Fruit fly (Drosophila melanogaster) whole organism, embryonic: ENCODE results near the gene CG32428.

ENCODE experiments used
- B-H1 ChIP-seq: fragments of 200-800 bp; sonication (Bioruptor generic); IDR thresholded peaks from 3 replicates; pipeline ENCODE4 v1.3.6; 2022; ENCODE audit warnings: missing biosample characterization, missing genetic modification characterization
- Bteb2 ChIP-seq: fragments of 200-800 bp; sonication (Bioruptor generic); optimal IDR thresholded peaks from 2 replicates; lab custom pipeline; 2016; ENCODE audit warnings: missing biosample characterization, missing genetic modification characterization
- CG10431 ChIP-seq: fragments of 200-800 bp; sonication (Bioruptor generic); optimal IDR thresholded peaks from 3 replicates; lab custom pipeline; 2018; ENCODE audit warnings: missing biosample characterization, mild to moderate bottlenecking, missing genetic modification characterization
- CG10959 ChIP-seq: fragments of 200-800 bp; sonication (Bioruptor generic); IDR thresholded peaks from 2 replicates; pipeline ENCODE4 v1.3.6; 2022; ENCODE audit warnings: missing biosample characterization, missing genetic modification characterization
- CG12071 ChIP-seq: fragments of 200-800 bp; sonication (Bioruptor generic); optimal IDR thresholded peaks from 3 replicates; lab custom pipeline; 2018; ENCODE audit warnings: missing biosample characterization, mild to moderate bottlenecking, missing genetic modification characterization
- CG12769 ChIP-seq: fragments of 200-800 bp; sonication (Bioruptor generic); optimal IDR thresholded peaks from 2 replicates; lab custom pipeline; 2019; ENCODE audit warnings: missing biosample characterization, mild to moderate bottlenecking, missing genetic modification characterization, moderate library complexity
- CG13424 ChIP-seq: fragments of 200-800 bp; sonication (Bioruptor generic); optimal IDR thresholded peaks from 2 replicates; lab custom pipeline; 2019; ENCODE audit warnings: missing biosample characterization, mild to moderate bottlenecking, missing genetic modification characterization, moderate library complexity
- CG13624 ChIP-seq: fragments of 200-800 bp; sonication (Bioruptor generic); optimal IDR thresholded peaks from 2 replicates; lab custom pipeline; 2016; ENCODE audit warnings: missing biosample characterization, missing genetic modification characterization
- CG16815 ChIP-seq: fragments of 200-800 bp; sonication (Bioruptor generic); optimal IDR thresholded peaks from 3 replicates; lab custom pipeline; 2017; ENCODE audit warnings: missing biosample characterization, mild to moderate bottlenecking, missing genetic modification characterization
- CG3407 ChIP-seq: fragments of 200-800 bp; sonication (Bioruptor generic); optimal IDR thresholded peaks from 2 replicates; lab custom pipeline; 2018; ENCODE audit warnings: missing biosample characterization, mild to moderate bottlenecking, missing genetic modification characterization
- CG3726 ChIP-seq: fragments of 200-800 bp; sonication (Bioruptor generic); IDR thresholded peaks from 3 replicates; pipeline ENCODE4, ENCODE4 v1.3.6; 2022; ENCODE audit warnings: missing biosample characterization, missing genetic modification characterization
- CG4282 ChIP-seq: fragments of 200-800 bp; sonication (Bioruptor generic); optimal IDR thresholded peaks from 2 replicates; lab custom pipeline; 2016; ENCODE audit warnings: missing biosample characterization, missing genetic modification characterization
- CG8089 ChIP-seq: fragments of 200-800 bp; sonication (Bioruptor generic); optimal IDR thresholded peaks from 3 replicates; lab custom pipeline; 2016; ENCODE audit warnings: missing biosample characterization, missing genetic modification characterization
- CkIIα-i1 ChIP-seq: fragments of 200-800 bp; sonication (Bioruptor generic); IDR thresholded peaks from 2 replicates; pipeline ENCODE4 v1.3.6; 2022; ENCODE audit warnings: missing biosample characterization, missing genetic modification characterization
- Dip2 ChIP-seq: fragments of 200-800 bp; sonication (Bioruptor generic); IDR thresholded peaks from 2 replicates; pipeline ENCODE4 v1.3.6; 2022; ENCODE audit warnings: missing biosample characterization, missing genetic modification characterization
- Doc3 ChIP-seq: fragments of 200-800 bp; sonication (Bioruptor generic); IDR thresholded peaks from 3 replicates; pipeline ENCODE4 v1.3.6; 2022; ENCODE audit warnings: missing biosample characterization, missing genetic modification characterization; ENCODE audit not compliant: partially characterized antibody
- Elba2 ChIP-seq: fragments of 200-800 bp; sonication (Bioruptor generic); optimal IDR thresholded peaks from 3 replicates; lab custom pipeline; 2016; ENCODE audit warnings: missing biosample characterization, missing genetic modification characterization
- Fer1 ChIP-seq: fragments of 200-800 bp; sonication (Bioruptor generic); optimal IDR thresholded peaks from 2 replicates; lab custom pipeline; 2017; ENCODE audit warnings: missing biosample characterization, mild to moderate bottlenecking, missing genetic modification characterization
- HLHmδ ChIP-seq: fragments of 200-800 bp; sonication (Bioruptor generic); optimal IDR thresholded peaks from 2 replicates; lab custom pipeline; 2018; ENCODE audit warnings: missing biosample characterization, mild to moderate bottlenecking, missing genetic modification characterization, moderate library complexity
- Hey ChIP-seq: fragments of 200-800 bp; sonication (Bioruptor generic); optimal IDR thresholded peaks from 3 replicates; lab custom pipeline; 2018; ENCODE audit warnings: missing biosample characterization, mild to moderate bottlenecking, missing genetic modification characterization
- HmgZ ChIP-seq: fragments of 200-800 bp; sonication (Bioruptor generic); optimal IDR thresholded peaks from 2 replicates; lab custom pipeline; 2018; ENCODE audit warnings: missing biosample characterization, mild to moderate bottlenecking, missing genetic modification characterization
- Hr51 ChIP-seq, 2 experiments: fragments of 200-800 bp; sonication (Bioruptor generic); optimal IDR thresholded peaks; 2 replicates in 1 of 2; 3 replicates in 1 of 2; lab custom pipeline; 2016 to 2018; ENCODE audit warnings: missing biosample characterization in 2 of 2, missing genetic modification characterization in 2 of 2, mild to moderate bottlenecking in 1 of 2, moderate library complexity in 1 of 2
- Nf-YB ChIP-seq: fragments of 200-800 bp; sonication (Bioruptor generic); optimal IDR thresholded peaks from 3 replicates; lab custom pipeline; 2019; ENCODE audit warnings: missing biosample characterization, mild to moderate bottlenecking, missing genetic modification characterization, moderate library complexity
- Stat92E ChIP-seq, 3 experiments: fragments of >200 bp in 2 of 3; fragments of 200-800 bp in 1 of 3; sonication (Bioruptor generic) in 1 of 3; optimal IDR thresholded peaks; 2 replicates each; lab custom pipeline; 2017 to 2019; ENCODE audit warnings: missing biosample characterization in 3 of 3, missing genetic modification characterization in 3 of 3, mild to moderate bottlenecking in 1 of 3, moderate library complexity in 1 of 3
- TFAM ChIP-seq: fragments of 200-800 bp; sonication (Bioruptor generic); optimal IDR thresholded peaks from 2 replicates; lab custom pipeline; 2017; ENCODE audit warnings: missing biosample characterization, missing genetic modification characterization, inconsistent platforms
- az2 ChIP-seq: fragments of 200-800 bp; sonication (Bioruptor generic); optimal IDR thresholded peaks from 3 replicates; lab custom pipeline; 2016; ENCODE audit warnings: missing biosample characterization, missing genetic modification characterization
- cwo ChIP-seq: fragments of 200-800 bp; sonication (Bioruptor generic); optimal IDR thresholded peaks from 3 replicates; lab custom pipeline; 2017; ENCODE audit warnings: missing biosample characterization, missing genetic modification characterization, mild to moderate bottlenecking, moderate library complexity, missing genetic modification reagents
- fd102C ChIP-seq: fragments of 200-800 bp; sonication (Bioruptor generic); optimal IDR thresholded peaks from 2 replicates; lab custom pipeline; 2018; ENCODE audit warnings: missing biosample characterization, mild to moderate bottlenecking, missing genetic modification characterization, moderate library complexity
- fu2 ChIP-seq: fragments of 200-800 bp; sonication (Bioruptor generic); optimal IDR thresholded peaks from 2 replicates; lab custom pipeline; 2016; ENCODE audit warnings: missing biosample characterization, missing genetic modification characterization
- gcm2 ChIP-seq: fragments of 200-800 bp; sonication (Bioruptor generic); optimal IDR thresholded peaks from 2 replicates; lab custom pipeline; 2016; ENCODE audit warnings: missing biosample characterization, missing genetic modification characterization
- ham ChIP-seq: fragments of 200-800 bp; sonication (Bioruptor generic); IDR thresholded peaks from 2 replicates; pipeline ENCODE4 v1.3.6; 2022; ENCODE audit warnings: missing biosample characterization, missing genetic modification characterization
- jumu ChIP-seq: fragments of 200-800 bp; sonication (Bioruptor generic); optimal IDR thresholded peaks from 3 replicates; lab custom pipeline; 2016; ENCODE audit warnings: missing biosample characterization, missing genetic modification characterization
- kah ChIP-seq: fragments of 200-800 bp; sonication (Bioruptor generic); optimal IDR thresholded peaks from 2 replicates; lab custom pipeline; 2018; ENCODE audit warnings: missing biosample characterization, mild to moderate bottlenecking, missing genetic modification characterization
- klu ChIP-seq: fragments of 200-800 bp; sonication (Bioruptor generic); IDR thresholded peaks from 2 replicates; pipeline ENCODE4 v1.3.6; 2022; ENCODE audit warnings: missing biosample characterization, missing genetic modification characterization
- lab ChIP-seq: fragments of 200-800 bp; sonication (Bioruptor generic); optimal IDR thresholded peaks from 3 replicates; lab custom pipeline; 2017; ENCODE audit warnings: missing biosample characterization, missing genetic modification characterization, mild to moderate bottlenecking, moderate library complexity, missing genetic modification reagents
- maf-S ChIP-seq: fragments of 200-800 bp; sonication (Bioruptor generic); optimal IDR thresholded peaks from 2 replicates; lab custom pipeline; 2016; ENCODE audit warnings: missing biosample characterization, missing genetic modification characterization
- nerfin-2 ChIP-seq: fragments of 200-800 bp; sonication (Bioruptor generic); IDR thresholded peaks from 2 replicates; pipeline ENCODE4 v1.3.6; 2022; ENCODE audit warnings: missing biosample characterization, missing genetic modification characterization; ENCODE audit not compliant: partially characterized antibody
- org-1 ChIP-seq: fragments of 200-800 bp; sonication (Bioruptor generic); optimal IDR thresholded peaks from 2 replicates; lab custom pipeline; 2017; ENCODE audit warnings: missing biosample characterization, missing genetic modification characterization
- prd ChIP-seq, 3 experiments: fragments of >200 bp in 2 of 3; fragments of 200-800 bp in 1 of 3; sonication (Bioruptor generic) in 1 of 3; optimal IDR thresholded peaks in 2 of 3; IDR thresholded peaks in 1 of 3; 2 replicates in 2 of 3; 3 replicates in 1 of 3; pipeline versions ENCODE4 v1.3.6 to Lab custom; 2017 to 2022; ENCODE audit warnings: missing biosample characterization in 1 of 3, missing genetic modification characterization in 1 of 3
- psq ChIP-seq: fragments of 200-800 bp; sonication (Bioruptor generic); optimal IDR thresholded peaks from 2 replicates; lab custom pipeline; 2017; ENCODE audit warnings: missing biosample characterization, missing genetic modification characterization
- pum ChIP-seq: fragments of 200-800 bp; sonication (Bioruptor generic); optimal IDR thresholded peaks from 2 replicates; lab custom pipeline; 2016; ENCODE audit warnings: missing biosample characterization, missing genetic modification characterization
- schlank ChIP-seq: fragments of 200-800 bp; sonication (Bioruptor generic); optimal IDR thresholded peaks from 2 replicates; lab custom pipeline; 2018; ENCODE audit warnings: missing biosample characterization, mild to moderate bottlenecking, missing genetic modification characterization
- seq ChIP-seq: fragments of 200-800 bp; sonication (Bioruptor generic); IDR thresholded peaks from 2 replicates; pipeline ENCODE4 v1.3.6; 2022; ENCODE audit warnings: missing biosample characterization, missing genetic modification characterization
- sima ChIP-seq: fragments of 200-800 bp; sonication (Bioruptor generic); optimal IDR thresholded peaks from 2 replicates; lab custom pipeline; 2016; ENCODE audit warnings: missing biosample characterization, missing genetic modification characterization
- sisA ChIP-seq: fragments of 200-800 bp; sonication (Bioruptor generic); IDR thresholded peaks from 2 replicates; pipeline ENCODE4 v1.3.6; 2022; ENCODE audit warnings: missing biosample characterization, missing genetic modification characterization
- sug ChIP-seq: fragments of 200-800 bp; optimal IDR thresholded peaks from 2 replicates; lab custom pipeline; 2019; ENCODE audit warnings: missing biosample characterization, mild to moderate bottlenecking, missing genetic modification characterization, moderate library complexity
- ttk ChIP-seq: fragments of 200-800 bp; sonication (Bioruptor generic); IDR thresholded peaks from 2 replicates; pipeline ENCODE4 v2.1.2; 2022; ENCODE audit warnings: missing biosample characterization, missing genetic modification characterization
- wdn ChIP-seq: fragments of 200-800 bp; sonication (Bioruptor generic); IDR thresholded peaks from 2 replicates; pipeline ENCODE4 v1.3.6; 2022; ENCODE audit warnings: missing biosample characterization, missing genetic modification characterization

CG32428 gene

DNA sequence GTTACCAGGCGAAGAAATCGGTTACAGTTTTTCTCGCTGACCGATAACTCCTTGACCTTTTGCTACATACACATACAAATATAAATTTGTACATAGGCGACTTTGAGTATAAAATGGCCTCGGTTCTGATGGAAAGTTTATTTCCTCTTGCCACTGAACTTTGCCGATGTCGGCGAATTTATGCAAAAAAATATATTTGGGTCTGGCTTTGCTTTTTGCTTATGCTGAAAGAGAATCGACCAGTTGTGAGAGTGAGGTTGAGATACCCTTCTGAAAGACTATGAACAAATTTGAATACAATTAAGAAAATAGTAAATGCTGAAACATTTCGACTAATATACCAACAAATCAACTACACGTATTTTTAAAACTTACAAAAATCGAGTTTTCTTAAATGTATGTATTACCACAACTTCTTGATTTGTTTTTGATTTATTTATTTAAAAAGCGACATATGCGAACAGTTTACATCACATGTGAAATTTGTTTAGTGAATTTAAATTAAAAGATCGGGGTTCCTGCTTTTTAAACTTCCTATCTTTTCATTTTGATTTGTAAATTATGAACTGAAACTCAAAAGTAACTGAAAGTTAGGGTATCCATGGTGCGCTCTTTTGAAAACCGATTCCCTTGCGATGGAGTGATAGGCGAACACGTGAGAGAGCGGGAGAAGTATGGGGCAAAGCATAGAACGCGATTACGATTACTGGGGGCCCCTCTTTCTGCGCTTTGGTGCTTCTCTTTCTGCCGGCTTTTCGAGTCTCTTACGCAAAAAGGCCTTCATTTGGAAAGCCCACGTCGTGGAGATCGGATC, 35.8 kb upstream of the CG32428 start (continued):
- no peak; the same call in 2 of the 3 replicates for TF ChIP-seq B-H1 (GFP tag; lab: Robert Waterston, UW)
- TF ChIP-seq sima (GFP tag; lab: Kevin White, UChicago) = no peak
- TF ChIP-seq az2 (GFP tag; lab: Kevin White, UChicago) = peak; percentile 69
- TF ChIP-seq nerfin-2 = no peak
- peak; percentile 80 for TF ChIP-seq CG16815 (GFP tag; lab: Kevin White, UChicago)
- TF ChIP-seq lab = peak; percentile 85
- TF ChIP-seq prd (optimal IDR thresholded peaks at IDR 0.05; lab: Kevin White, UChicago) = no peak
- TF ChIP-seq prd (GFP tag; IDR thresholded peaks at IDR 0.05; lab: Robert Waterston, UW) = peak; percentile 41; the same call in 2 of the 3 replicates
- peak; percentile 51 for TF ChIP-seq schlank (tag; lab: Kevin White, UChicago)
- TF ChIP-seq gcm2 (GFP tag; lab: Kevin White, UChicago) = peak; percentile 42
- TF ChIP-seq jumu (GFP tag; lab: Kevin White, UChicago) = peak; percentile 37
- TF ChIP-seq wdn (GFP tag; lab: Robert Waterston, UW) = no peak
- no peak for TF ChIP-seq Hey (tag; lab: Kevin White, UChicago)
- no peak for TF ChIP-seq HLHmδ (GFP tag; lab: Kevin White, UChicago)
- TF ChIP-seq CG4282 (GFP tag; lab: Kevin White, UChicago) = peak; percentile 10
- TF ChIP-seq fu2 (GFP tag; lab: Kevin White, UChicago) = peak; percentile 58
- peak; percentile 79 for TF ChIP-seq org-1 (GFP tag; lab: Kevin White, UChicago)
- TF ChIP-seq Dip2 (GFP tag; lab: Robert Waterston, UW) = no peak
- TF ChIP-seq CG13424 (tag; lab: Kevin White, UChicago) = peak; percentile 85
- TF ChIP-seq CG3407 (GFP tag; lab: Kevin White, UChicago) = peak; percentile 55
- peak; percentile 13; the same call in 1 of the 2 replicates for TF ChIP-seq ttk (GFP tag; lab: Robert Waterston, UW)
- TF ChIP-seq Bteb2 (GFP tag; lab: Kevin White, UChicago) = peak; percentile 67
- TF ChIP-seq cwo (GFP tag; lab: Kevin White, UChicago) = peak; percentile 96
- TF ChIP-seq TFAM (GFP tag; lab: Kevin White, UChicago) = no peak
- peak in 1 of 3 experiments; percentile 68 for TF ChIP-seq Stat92E (GFP tag; optimal IDR thresholded peaks at IDR 0.05; lab: Kevin White, UChicago)
- peak; percentile 71 for TF ChIP-seq Nf-YB (GFP tag; lab: Kevin White, UChicago)
- peak; percentile 81 for TF ChIP-seq sug
- TF ChIP-seq CG12769 = no peak
- TF ChIP-seq pum (GFP tag; lab: Kevin White, UChicago) = peak; percentile 62
- no peak for TF ChIP-seq ham (GFP tag; lab: Robert Waterston, UW)
- TF ChIP-seq psq (GFP tag; lab: Kevin White, UChicago) = peak; percentile 74
- TF ChIP-seq seq = no peak
- TF ChIP-seq sisA (GFP tag; lab: Robert Waterston, UW) = no peak; the same call in 1 of the 2 replicates
- TF ChIP-seq CG3726 (GFP tag; lab: Robert Waterston, UW) = no peak
- peak; percentile 64 for TF ChIP-seq HmgZ (tag; lab: Kevin White, UChicago)
- peak; percentile 83 for TF ChIP-seq CG13624
- no peak for TF ChIP-seq CG12071 (GFP tag; lab: Kevin White, UChicago)
- TF ChIP-seq maf-S (GFP tag; lab: Kevin White, UChicago) = peak; percentile 17
- TF ChIP-seq kah (GFP tag; lab: Kevin White, UChicago) = peak; percentile 35
- no peak for TF ChIP-seq Elba2 (GFP tag; lab: Kevin White, UChicago)
- TF ChIP-seq fd102C (GFP tag; lab: Kevin White, UChicago) = no peak
- no peak for TF ChIP-seq Doc3 (GFP tag; lab: Robert Waterston, UW)
- no peak for TF ChIP-seq CkIIα-i1 (GFP tag; lab: Robert Waterston, UW)
- peak; percentile 84 for TF ChIP-seq Fer1 (GFP tag; lab: Kevin White, UChicago)
- peak; percentile 50 for TF ChIP-seq CG8089
- TF ChIP-seq klu (GFP tag; lab: Robert Waterston, UW) = no peak; the same call in 1 of the 2 replicates
- TF ChIP-seq CG10959 = no peak
- TF ChIP-seq Hr51 (GFP tag; optimal IDR thresholded peaks at IDR 0.05; lab: Kevin White, UChicago) = peak; percentile 58 to 84
- peak; percentile 60 for TF ChIP-seq CG10431 (GFP tag; lab: Kevin White, UChicago)
